Fruit fly (Drosophila melanogaster) whole organism, embryonic: ENCODE results near the gene ClC-a.

Source experiments
- Antp ChIP-seq: fragments of 200-800 bp; sonication (Bioruptor generic); optimal IDR thresholded peaks from 3 replicates; lab custom pipeline; 2016; ENCODE audit warnings: missing biosample characterization, missing genetic modification characterization
- Atf-2 ChIP-seq: fragments of 200-800 bp; sonication (Bioruptor generic); optimal IDR thresholded peaks from 2 replicates; lab custom pipeline; 2016; ENCODE audit warnings: missing biosample characterization, missing genetic modification characterization
- CG11723 ChIP-seq: fragments of 200-800 bp; sonication (Bioruptor generic); optimal IDR thresholded peaks from 2 replicates; lab custom pipeline; 2017; ENCODE audit warnings: missing biosample characterization, mild to moderate bottlenecking, missing genetic modification characterization
- CG12104 ChIP-seq: fragments of 200-800 bp; sonication (Bioruptor generic); optimal IDR thresholded peaks from 3 replicates; lab custom pipeline; 2016; ENCODE audit warnings: missing biosample characterization, missing genetic modification characterization
- CG12659 ChIP-seq: fragments of 200-800 bp; sonication (Bioruptor generic); optimal IDR thresholded peaks from 3 replicates; lab custom pipeline; 2017; ENCODE audit warnings: mild to moderate bottlenecking, missing biosample characterization, missing genetic modification reagents, missing genetic modification characterization
- CG13123 ChIP-seq: fragments of 200-800 bp; sonication (Bioruptor generic); optimal IDR thresholded peaks from 2 replicates; lab custom pipeline; 2016; ENCODE audit warnings: missing biosample characterization, missing genetic modification characterization
- CG13775 ChIP-seq: fragments of 200-800 bp; sonication (Bioruptor generic); optimal IDR thresholded peaks from 3 replicates; lab custom pipeline; 2017; ENCODE audit warnings: missing biosample characterization, mild to moderate bottlenecking, missing genetic modification characterization
- CG18619 ChIP-seq: fragments of 200-800 bp; sonication (Bioruptor generic); optimal IDR thresholded peaks from 3 replicates; lab custom pipeline; 2017; ENCODE audit warnings: missing biosample characterization, mild to moderate bottlenecking, missing genetic modification characterization
- CG2120 ChIP-seq: fragments of 200-800 bp; sonication (Bioruptor generic); optimal IDR thresholded peaks from 3 replicates; lab custom pipeline; 2016; ENCODE audit warnings: missing biosample characterization, missing genetic modification characterization
- CG3407 ChIP-seq: fragments of 200-800 bp; sonication (Bioruptor generic); optimal IDR thresholded peaks from 2 replicates; lab custom pipeline; 2018; ENCODE audit warnings: missing biosample characterization, mild to moderate bottlenecking, missing genetic modification characterization
- CG4617 ChIP-seq: fragments of 200-800 bp; sonication (Bioruptor generic); optimal IDR thresholded peaks from 3 replicates; lab custom pipeline; 2016; ENCODE audit warnings: missing biosample characterization, missing genetic modification characterization, borderline replicate concordance
- CG5180 ChIP-seq: fragments of 200-800 bp; sonication (Bioruptor generic); optimal IDR thresholded peaks from 3 replicates; lab custom pipeline; 2017; ENCODE audit warnings: missing biosample characterization, missing genetic modification characterization, mild to moderate bottlenecking, moderate library complexity, missing genetic modification reagents
- CG5245 ChIP-seq: fragments of 200-800 bp; sonication (Bioruptor generic); optimal IDR thresholded peaks from 3 replicates; lab custom pipeline; 2016; ENCODE audit warnings: missing biosample characterization, missing genetic modification characterization
- CG6689 ChIP-seq: fragments of 200-800 bp; sonication (Bioruptor generic); IDR thresholded peaks from 2 replicates; pipeline ENCODE4 v1.3.6; 2022; ENCODE audit warnings: missing biosample characterization, missing genetic modification characterization
- CG7357 ChIP-seq: fragments of 200-800 bp; sonication (Bioruptor generic); IDR thresholded peaks from 3 replicates; pipeline ENCODE4 v1.3.6; 2022; ENCODE audit warnings: missing biosample characterization, missing genetic modification characterization
- CG7556 ChIP-seq: fragments of 200-800 bp; sonication (Bioruptor generic); optimal IDR thresholded peaks from 2 replicates; lab custom pipeline; 2017; ENCODE audit warnings: missing biosample characterization, mild to moderate bottlenecking, missing genetic modification characterization
- CG8944 ChIP-seq: fragments of 200-800 bp; sonication (Bioruptor generic); optimal IDR thresholded peaks from 3 replicates; lab custom pipeline; 2016; ENCODE audit warnings: missing biosample characterization, missing genetic modification characterization
- Camta ChIP-seq: fragments of 200-800 bp; sonication (Bioruptor generic); optimal IDR thresholded peaks from 2 replicates; lab custom pipeline; 2016; ENCODE audit warnings: missing biosample characterization, missing genetic modification characterization
- Chrac-16 ChIP-seq: fragments of 200-800 bp; sonication (Bioruptor generic); optimal IDR thresholded peaks from 3 replicates; lab custom pipeline; 2016; ENCODE audit warnings: missing biosample characterization, missing genetic modification characterization
- Dfd ChIP-seq, 2 experiments: fragments of >200 bp; optimal IDR thresholded peaks; 2 replicates each; lab custom pipeline; 2017; ENCODE audit warnings: missing biosample characterization in 2 of 2, missing genetic modification characterization in 2 of 2
- Dll ChIP-seq: fragments of 200-800 bp; sonication (Bioruptor generic); IDR thresholded peaks from 4 replicates; pipeline ENCODE4 v1.3.6; 2022; ENCODE audit warnings: missing biosample characterization, missing genetic modification characterization; ENCODE audit not compliant: partially characterized antibody
- HmgZ ChIP-seq: fragments of 200-800 bp; sonication (Bioruptor generic); optimal IDR thresholded peaks from 2 replicates; lab custom pipeline; 2018; ENCODE audit warnings: missing biosample characterization, mild to moderate bottlenecking, missing genetic modification characterization
- Hr3 ChIP-seq: fragments of 200-800 bp; sonication (Bioruptor generic); optimal IDR thresholded peaks from 3 replicates; lab custom pipeline; 2016; ENCODE audit warnings: missing biosample characterization, missing genetic modification characterization
- Hr39 ChIP-seq: fragments of >200 bp; optimal IDR thresholded peaks from 2 replicates; lab custom pipeline; 2017
- Hsf ChIP-seq: fragments of 200-800 bp; sonication (Bioruptor generic); optimal IDR thresholded peaks from 3 replicates; lab custom pipeline; 2016; ENCODE audit warnings: missing biosample characterization, missing genetic modification characterization
- NC2α ChIP-seq: fragments of 200-800 bp; sonication (Bioruptor generic); optimal IDR thresholded peaks from 2 replicates; lab custom pipeline; 2016; ENCODE audit warnings: missing biosample characterization, missing genetic modification characterization
- Oli ChIP-seq: fragments of 200-800 bp; sonication (Bioruptor generic); optimal IDR thresholded peaks from 2 replicates; lab custom pipeline; 2018; ENCODE audit warnings: missing biosample characterization, mild to moderate bottlenecking, missing genetic modification characterization, moderate library complexity
- Pdp1 ChIP-seq, 2 experiments: fragments of 200-800 bp; sonication (Bioruptor generic); optimal IDR thresholded peaks; 3 replicates each; lab custom pipeline; 2016; ENCODE audit warnings: missing biosample characterization in 2 of 2, missing genetic modification characterization in 2 of 2, mild to moderate bottlenecking in 1 of 2, moderate library complexity in 1 of 2
- Ptx1 ChIP-seq: fragments of 200-800 bp; sonication (Bioruptor generic); IDR thresholded peaks from 2 replicates; pipeline ENCODE4 v1.3.6; 2022; ENCODE audit warnings: missing biosample characterization, missing genetic modification characterization
- Ssrp ChIP-seq: fragments of 200-800 bp; sonication (Bioruptor generic); optimal IDR thresholded peaks from 2 replicates; lab custom pipeline; 2018; ENCODE audit warnings: missing biosample characterization, mild to moderate bottlenecking, missing genetic modification characterization, moderate library complexity
- Vsx1 ChIP-seq: fragments of 200-800 bp; sonication (Bioruptor generic); optimal IDR thresholded peaks from 2 replicates; lab custom pipeline; 2017; ENCODE audit warnings: missing biosample characterization, mild to moderate bottlenecking, missing genetic modification characterization, missing genetic modification reagents
- abd-A ChIP-seq: fragments of 200-800 bp; sonication (Bioruptor generic); optimal IDR thresholded peaks from 3 replicates; lab custom pipeline; 2019; ENCODE audit warnings: missing biosample characterization, mild to moderate bottlenecking, missing genetic modification characterization, moderate library complexity
- gem ChIP-seq: fragments of 200-800 bp; sonication (Bioruptor generic); optimal IDR thresholded peaks from 2 replicates; lab custom pipeline; 2019; ENCODE audit warnings: missing biosample characterization, mild to moderate bottlenecking, missing genetic modification characterization, moderate library complexity
- grau ChIP-seq: fragments of 200-800 bp; optimal IDR thresholded peaks from 3 replicates; lab custom pipeline; 2019; ENCODE audit warnings: missing biosample characterization, mild to moderate bottlenecking, missing genetic modification characterization, moderate library complexity
- ind ChIP-seq: fragments of 200-800 bp; sonication (Bioruptor generic); optimal IDR thresholded peaks from 3 replicates; lab custom pipeline; 2016; ENCODE audit warnings: missing biosample characterization, missing genetic modification characterization
- mam ChIP-seq: fragments of 200-800 bp; sonication (Bioruptor generic); optimal IDR thresholded peaks from 3 replicates; lab custom pipeline; 2016; ENCODE audit warnings: missing biosample characterization, missing genetic modification characterization
- org-1 ChIP-seq: fragments of 200-800 bp; sonication (Bioruptor generic); optimal IDR thresholded peaks from 2 replicates; lab custom pipeline; 2017; ENCODE audit warnings: missing biosample characterization, missing genetic modification characterization
- p53 ChIP-seq: fragments of 200-800 bp; sonication (Bioruptor generic); optimal IDR thresholded peaks from 2 replicates; lab custom pipeline; 2016; ENCODE audit warnings: missing biosample characterization, missing genetic modification characterization
- pb ChIP-seq: fragments of 200-800 bp; sonication (Bioruptor generic); optimal IDR thresholded peaks from 3 replicates; lab custom pipeline; 2016; ENCODE audit warnings: missing biosample characterization, missing genetic modification characterization
- pros ChIP-seq: fragments of 200-800 bp; sonication (Bioruptor generic); optimal IDR thresholded peaks from 3 replicates; lab custom pipeline; 2019; ENCODE audit warnings: missing biosample characterization, mild to moderate bottlenecking, missing genetic modification characterization, moderate library complexity
- sc ChIP-seq, 3 experiments: fragments of >200 bp in 2 of 3; fragments of 200-800 bp in 1 of 3; sonication (Bioruptor generic) in 1 of 3; optimal IDR thresholded peaks; 2 replicates in 2 of 3; 3 replicates in 1 of 3; lab custom pipeline; 2017; ENCODE audit warnings: mild to moderate bottlenecking in 1 of 3, missing biosample characterization in 1 of 3, missing genetic modification characterization in 1 of 3, missing genetic modification reagents in 1 of 3
- sens-2 ChIP-seq: fragments of 200-800 bp; sonication (Bioruptor generic); IDR thresholded peaks from 2 replicates; pipeline ENCODE4 v1.3.6; 2022; ENCODE audit warnings: missing biosample characterization, missing genetic modification characterization
- shn ChIP-seq: fragments of 200-800 bp; sonication (Bioruptor generic); optimal IDR thresholded peaks from 3 replicates; lab custom pipeline; 2016; ENCODE audit warnings: missing biosample characterization, missing genetic modification characterization
- sisA ChIP-seq: fragments of 200-800 bp; sonication (Bioruptor generic); IDR thresholded peaks from 2 replicates; pipeline ENCODE4 v1.3.6; 2022; ENCODE audit warnings: missing biosample characterization, missing genetic modification characterization
- slou ChIP-seq: fragments of 200-800 bp; sonication (Bioruptor generic); optimal IDR thresholded peaks from 3 replicates; lab custom pipeline; 2016; ENCODE audit warnings: missing biosample characterization, missing genetic modification characterization
- tin ChIP-seq: fragments of 200-800 bp; sonication (Bioruptor generic); optimal IDR thresholded peaks from 3 replicates; lab custom pipeline; 2016; ENCODE audit warnings: missing biosample characterization, missing genetic modification characterization
- tna ChIP-seq: fragments of 200-800 bp; sonication (Bioruptor generic); IDR thresholded peaks from 2 replicates; pipeline ENCODE4 v1.3.6; 2022; ENCODE audit warnings: missing biosample characterization, missing genetic modification characterization; ENCODE audit not compliant: partially characterized antibody
- tup ChIP-seq: fragments of 200-800 bp; sonication (Bioruptor generic); optimal IDR thresholded peaks from 2 replicates; lab custom pipeline; 2016; ENCODE audit warnings: missing biosample characterization, mild to moderate bottlenecking, missing genetic modification characterization, moderate library complexity
- vnd ChIP-seq: fragments of 200-800 bp; sonication (Bioruptor generic); IDR thresholded peaks from 3 replicates; pipeline ENCODE4 v1.3.6; 2022; ENCODE audit warnings: missing biosample characterization, missing genetic modification characterization; ENCODE audit not compliant: partially characterized antibody
- zen2 ChIP-seq: fragments of 200-800 bp; sonication (Bioruptor generic); IDR thresholded peaks from 3 replicates; pipeline ENCODE4 v1.3.6; 2022; ENCODE audit warnings: missing biosample characterization, missing genetic modification characterization; ENCODE audit not compliant: partially characterized antibody

ClC-a gene

dm6 chr3R:11773999-11774397 is 39.0 kb downstream of the ClC-a start (continued):
- TF ChIP-seq Chrac-16 (GFP tag; lab: Kevin White, UChicago): peak; percentile 53
- TF ChIP-seq sisA (GFP tag; lab: Robert Waterston, UW): 0 out of 2 replicates have a peak, but pooled peaks have one; percentile 22
- peak; percentile 51 for TF ChIP-seq CG5180 (GFP tag; lab: Kevin White, UChicago)
- TF ChIP-seq tin (GFP tag; lab: Kevin White, UChicago): peak; percentile 59
- TF ChIP-seq NC2α (GFP tag; lab: Kevin White, UChicago): no peak
- peak; percentile 37 for TF ChIP-seq CG3407
- TF ChIP-seq Antp (GFP tag; lab: Kevin White, UChicago): no peak
- TF ChIP-seq Ssrp (tag; lab: Kevin White, UChicago): peak; percentile 85
- peak; percentile 1 for TF ChIP-seq CG8944 (GFP tag; lab: Kevin White, UChicago)
- peak; percentile 67 for TF ChIP-seq Ptx1 (GFP tag; lab: Robert Waterston, UW)
- peak; percentile 56 for TF ChIP-seq CG13775
- peak; percentile 7 for TF ChIP-seq slou (GFP tag; lab: Kevin White, UChicago)
- no peak for TF ChIP-seq pros (GFP tag; lab: Kevin White, UChicago)
- peak; percentile 36 for TF ChIP-seq HmgZ (tag; lab: Kevin White, UChicago)
- TF ChIP-seq CG12659 (GFP tag; lab: Kevin White, UChicago): peak; percentile 73
- no peak for TF ChIP-seq sc (optimal IDR thresholded peaks at IDR 0.05; lab: Kevin White, UChicago)
- peak; percentile 39 for TF ChIP-seq sc (GFP tag; optimal IDR thresholded peaks at IDR 0.05; lab: Kevin White, UChicago)
- TF ChIP-seq CG5245 (GFP tag; lab: Kevin White, UChicago): peak; percentile 8
- 0 out of 2 replicates have a peak, but pooled peaks have one; percentile 9 for TF ChIP-seq sens-2
- peak; percentile 6 for TF ChIP-seq CG13123 (GFP tag; lab: Kevin White, UChicago)
- no peak for TF ChIP-seq Dfd (GFP tag; optimal IDR thresholded peaks at IDR 0.05; lab: Kevin White, UChicago)
- TF ChIP-seq CG4617: peak; percentile 21
- TF ChIP-seq abd-A (tag; lab: Kevin White, UChicago): peak; percentile 60
- peak; percentile 86 for TF ChIP-seq grau (tag; lab: Kevin White, UChicago)
- peak; percentile 67 for TF ChIP-seq Hr3 (GFP tag; lab: Kevin White, UChicago)
- no peak for TF ChIP-seq zen2 (GFP tag; lab: Robert Waterston, UW)
- no peak for TF ChIP-seq Dll (GFP tag; lab: Robert Waterston, UW)
- TF ChIP-seq mam (GFP tag; lab: Kevin White, UChicago): peak; percentile 39
- TF ChIP-seq tup (GFP tag; lab: Kevin White, UChicago): no peak
- peak; percentile 54 for TF ChIP-seq Hsf (GFP tag; lab: Kevin White, UChicago)
- TF ChIP-seq p53: no peak
- peak; percentile 73 for TF ChIP-seq Oli (tag; lab: Kevin White, UChicago)
- peak; percentile 70 for TF ChIP-seq CG18619 (GFP tag; lab: Kevin White, UChicago)
- no peak for TF ChIP-seq tna (GFP tag; lab: Robert Waterston, UW)
- no peak for TF ChIP-seq vnd
- TF ChIP-seq pb (GFP tag; lab: Kevin White, UChicago): no peak
- TF ChIP-seq Camta (GFP tag; lab: Kevin White, UChicago): peak; percentile 13
- peak; percentile 22 for TF ChIP-seq Atf-2 (GFP tag; lab: Kevin White, UChicago)
- TF ChIP-seq CG6689 (GFP tag; lab: Robert Waterston, UW): peak; percentile 46; the same call in 1 of the 2 replicates
- TF ChIP-seq gem: peak; percentile 92
- TF ChIP-seq Hr39 (lab: Kevin White, UChicago): no peak
- peak; percentile 20 for TF ChIP-seq ind (GFP tag; lab: Kevin White, UChicago)
- TF ChIP-seq CG7556 (GFP tag; lab: Kevin White, UChicago): peak; percentile 92
- 0 out of 3 replicates have a peak, but pooled peaks have one; percentile 18 for TF ChIP-seq CG7357 (GFP tag; lab: Robert Waterston, UW)
- TF ChIP-seq shn (GFP tag; lab: Kevin White, UChicago): no peak
- TF ChIP-seq CG12104 (GFP tag; lab: Kevin White, UChicago): peak; percentile 61
- TF ChIP-seq org-1 (GFP tag; lab: Kevin White, UChicago): peak; percentile 52
- TF ChIP-seq CG2120 (GFP tag; lab: Kevin White, UChicago): peak; percentile 82
- TF ChIP-seq Pdp1 (GFP tag; optimal IDR thresholded peaks at IDR 0.05; lab: Kevin White, UChicago): peak; percentile 6 to 37
- TF ChIP-seq CG11723 (GFP tag; lab: Kevin White, UChicago): peak; percentile 27
- TF ChIP-seq Vsx1 (GFP tag; lab: Kevin White, UChicago): peak; percentile 11
